Comparison of ENCODE assay signal across 3 fruit fly cellular contexts in the genomic region with DNA sequence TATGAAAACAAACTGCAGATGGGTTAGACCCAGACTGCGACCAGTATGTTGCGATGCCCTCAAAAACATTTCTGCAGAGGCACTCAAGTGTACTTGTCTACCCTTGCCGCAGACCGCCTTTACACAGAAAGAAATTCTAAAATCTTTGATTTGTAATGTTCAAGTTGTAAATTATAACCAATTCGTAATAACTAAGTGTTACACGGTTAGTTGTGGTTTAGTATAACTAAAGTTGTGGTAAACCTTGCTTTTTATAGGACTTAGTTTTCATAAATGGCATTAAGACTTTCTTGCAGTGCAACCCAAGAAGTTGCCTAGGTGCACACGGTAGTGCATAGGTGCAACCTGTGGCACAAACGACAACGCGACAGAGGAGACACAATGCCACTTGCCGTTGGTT.
TF ChIP-seq lines count a peak whose summit lies in the region.

No protein-coding gene starts in this region.

- no peak for TF ChIP-seq CTCF in whole organism, embryonic (GFP tag; optimal IDR thresholded peaks at IDR 0.05; lab: Kevin White, UChicago)

TF ChIP-seq in whole organism, embryonic, 481 proteins besides CTCF, POLR2A, EP300 and RAD21:
- TF ChIP-seq zen (tag; optimal IDR thresholded peaks at IDR 0.05; lab: Kevin White, UChicago) (peak; percentile 12), Trl (optimal IDR thresholded peaks at IDR 0.05; lab: Kevin White, UChicago) (no peak), Trl (GFP tag; optimal IDR thresholded peaks at IDR 0.05; lab: Kevin White, UChicago) (no peak), bsh (GFP tag; optimal IDR thresholded peaks at IDR 0.05; lab: Kevin White, UChicago) (peak in 1 of 2 experiments; percentile 67), CG1603 (tag; optimal IDR thresholded peaks at IDR 0.05; lab: Kevin White, UChicago) (peak; percentile 1), jing (GFP tag; optimal IDR thresholded peaks at IDR 0.05; lab: Kevin White, UChicago) (no peak), CG9727 (GFP tag; optimal IDR thresholded peaks at IDR 0.05; lab: Kevin White, UChicago) (peak; percentile 13), salm (tag; optimal IDR thresholded peaks at IDR 0.05; lab: Kevin White, UChicago) (no peak), Drgx (GFP tag; IDR thresholded peaks at IDR 0.05; lab: Robert Waterston, UW) (peak; percentile 76), ranshi (GFP tag; IDR thresholded peaks at IDR 0.05; lab: Robert Waterston, UW) (peak; percentile 19; the same call in 1 of the 2 replicates), nom (GFP tag; optimal IDR thresholded peaks at IDR 0.05; lab: Kevin White, UChicago) (peak; percentile 64), Xrp1 (GFP tag; IDR thresholded peaks at IDR 0.05; lab: Robert Waterston, UW) (peak; percentile 17; the same call in 1 of the 2 replicates), gem (tag; optimal IDR thresholded peaks at IDR 0.05; lab: Kevin White, UChicago) (peak; percentile 8), CG15073 (GFP tag; optimal IDR thresholded peaks at IDR 0.05; lab: Kevin White, UChicago) (no peak), CG2712 (tag; optimal IDR thresholded peaks at IDR 0.05; lab: Kevin White, UChicago) (peak; percentile 29), dmrt11E (tag; optimal IDR thresholded peaks at IDR 0.05; lab: Kevin White, UChicago) (peak; percentile 48), Dfd (GFP tag; optimal IDR thresholded peaks at IDR 0.05; lab: Kevin White, UChicago) (no peak), tin (GFP tag; optimal IDR thresholded peaks at IDR 0.05; lab: Kevin White, UChicago) (peak; percentile 0), lola (GFP tag; optimal IDR thresholded peaks at IDR 0.05; lab: Kevin White, UChicago) (peak in 1 of 3 experiments; percentile 13), sens (GFP tag; lab: Kevin White, UChicago) (peak; percentile 68), CG6175 (GFP tag; IDR thresholded peaks at IDR 0.05; lab: Robert Waterston, UW) (no peak)

TF ChIP-seq in whole organism, prepupa, 60 proteins besides CTCF, POLR2A, EP300 and RAD21 (continues in another document):
- peak; percentile 75 for TF ChIP-seq Hr4 (GFP tag; optimal IDR thresholded peaks at IDR 0.05; lab: Kevin White, UChicago)
- no peak for TF ChIP-seq fd85E (GFP tag; optimal IDR thresholded peaks at IDR 0.05; lab: Kevin White, UChicago)
- TF ChIP-seq CG34406 (GFP tag; optimal IDR thresholded peaks at IDR 0.05; lab: Kevin White, UChicago), result peak; percentile 36
- TF ChIP-seq CG31627 (GFP tag; optimal IDR thresholded peaks at IDR 0.05; lab: Kevin White, UChicago), result no peak
- peak; percentile 62 for TF ChIP-seq OdsH (GFP tag; optimal IDR thresholded peaks at IDR 0.05; lab: Kevin White, UChicago)
- no peak for TF ChIP-seq Hr39 (GFP tag; optimal IDR thresholded peaks at IDR 0.05; lab: Kevin White, UChicago)
- TF ChIP-seq acj6 (GFP tag; optimal IDR thresholded peaks at IDR 0.05; lab: Kevin White, UChicago), result peak; percentile 73
- peak; percentile 69 to 81 for TF ChIP-seq ss (GFP tag; optimal IDR thresholded peaks at IDR 0.05; lab: Kevin White, UChicago)
- peak; percentile 39; the same call in 1 of the 2 replicates for TF ChIP-seq CG11294 (GFP tag; IDR thresholded peaks at IDR 0.05; lab: Robert Waterston, UW)
- peak; percentile 69 for TF ChIP-seq eg (GFP tag; IDR thresholded peaks at IDR 0.05; lab: Robert Waterston, UW)
- no peak for TF ChIP-seq svp (GFP tag; lab: Kevin White, UChicago)
- TF ChIP-seq CG32006 (GFP tag; optimal IDR thresholded peaks at IDR 0.05; lab: Kevin White, UChicago), result peak; percentile 79
- TF ChIP-seq Sox102F (GFP tag; optimal IDR thresholded peaks at IDR 0.05; lab: Kevin White, UChicago), result no peak
- TF ChIP-seq CG10669 (GFP tag; optimal IDR thresholded peaks at IDR 0.05; lab: Kevin White, UChicago), result peak; percentile 80
- peak; percentile 14 for TF ChIP-seq topi (GFP tag; optimal IDR thresholded peaks at IDR 0.05; lab: Kevin White, UChicago)
- TF ChIP-seq CG4318 (GFP tag; optimal IDR thresholded peaks at IDR 0.05; lab: Kevin White, UChicago), result peak; percentile 56
- TF ChIP-seq fkh (GFP tag; optimal IDR thresholded peaks at IDR 0.05; lab: Kevin White, UChicago), result no peak
- no peak for TF ChIP-seq Ets21C (GFP tag; optimal IDR thresholded peaks at IDR 0.05; lab: Kevin White, UChicago)
- peak; percentile 84 for TF ChIP-seq CG8119 (GFP tag; IDR thresholded peaks at IDR 0.05; lab: Robert Waterston, UW)
- TF ChIP-seq CG6163 (GFP tag; IDR thresholded peaks at IDR 0.05; lab: Robert Waterston, UW), result peak; percentile 86
- TF ChIP-seq esn (GFP tag; optimal IDR thresholded peaks at IDR 0.05; lab: Kevin White, UChicago), result peak; percentile 17
- TF ChIP-seq pdm3 (GFP tag; optimal IDR thresholded peaks at IDR 0.05; lab: Kevin White, UChicago), result peak; percentile 73
- TF ChIP-seq Met (GFP tag; optimal IDR thresholded peaks at IDR 0.05; lab: Kevin White, UChicago), result peak; percentile 9
- TF ChIP-seq Eip78C (GFP tag; lab: Kevin White, UChicago), result peak; percentile 94
- peak; percentile 80 for TF ChIP-seq dsx (GFP tag; optimal IDR thresholded peaks at IDR 0.05; lab: Kevin White, UChicago; ENCODE audit: poor library complexity, severe bottlenecking)
- TF ChIP-seq CG1621 (tag; optimal IDR thresholded peaks at IDR 0.05; lab: Kevin White, UChicago), result peak; percentile 80
- TF ChIP-seq CG9139 (GFP tag; optimal IDR thresholded peaks at IDR 0.05; lab: Kevin White, UChicago), result peak; percentile 59
- TF ChIP-seq Sox14 (GFP tag; optimal IDR thresholded peaks at IDR 0.05; lab: Kevin White, UChicago), result peak; percentile 66
- peak; percentile 29 for TF ChIP-seq CG16779 (tag; optimal IDR thresholded peaks at IDR 0.05; lab: Kevin White, UChicago)
- peak; percentile 68 for TF ChIP-seq Lpt (GFP tag; optimal IDR thresholded peaks at IDR 0.05; lab: Kevin White, UChicago)
- TF ChIP-seq net (GFP tag; optimal IDR thresholded peaks at IDR 0.05; lab: Kevin White, UChicago), result peak; percentile 56
- TF ChIP-seq CG8319 (GFP tag; optimal IDR thresholded peaks at IDR 0.05; lab: Kevin White, UChicago), result peak; percentile 24
- TF ChIP-seq Gug (GFP tag; IDR thresholded peaks at IDR 0.05; lab: Robert Waterston, UW), result peak; percentile 58; the same call in 1 of the 2 replicates
- no peak for TF ChIP-seq Sox15 (GFP tag; optimal IDR thresholded peaks at IDR 0.05; lab: Kevin White, UChicago)

TF ChIP-seq in whole organism, pupa, 21 proteins besides CTCF, POLR2A, EP300 and RAD21:
- peak; percentile 85 for TF ChIP-seq CG14655 (GFP tag; optimal IDR thresholded peaks at IDR 0.05; lab: Kevin White, UChicago)
- peak; percentile 80 for TF ChIP-seq CG9948 (tag; optimal IDR thresholded peaks at IDR 0.05; lab: Kevin White, UChicago)
- peak; percentile 88 for TF ChIP-seq CG17806 (tag; optimal IDR thresholded peaks at IDR 0.05; lab: Kevin White, UChicago)
- peak; percentile 85 for TF ChIP-seq CG8159 (tag; optimal IDR thresholded peaks at IDR 0.05; lab: Kevin White, UChicago)
- TF ChIP-seq CG32121 (GFP tag; IDR thresholded peaks at IDR 0.05; lab: Robert Waterston, UW), result peak; percentile 39; the same call in 1 of the 2 replicates
- TF ChIP-seq fd96Ca (GFP tag; IDR thresholded peaks at IDR 0.05; lab: Robert Waterston, UW), result no peak; the same call in 2 of the 3 replicates
- TF ChIP-seq Snoo (tag; optimal IDR thresholded peaks at IDR 0.05; lab: Kevin White, UChicago), result no peak
- TF ChIP-seq D1 (tag; optimal IDR thresholded peaks at IDR 0.05; lab: Kevin White, UChicago), result peak; percentile 34
- no peak for TF ChIP-seq rn (GFP tag; IDR thresholded peaks at IDR 0.05; lab: Robert Waterston, UW)
- peak; percentile 75 for TF ChIP-seq Pif1A (GFP tag; optimal IDR thresholded peaks at IDR 0.05; lab: Kevin White, UChicago)
- TF ChIP-seq CG4496 (GFP tag; IDR thresholded peaks at IDR 0.05; lab: Robert Waterston, UW), result peak; percentile 84; the same call in 2 of the 3 replicates
- TF ChIP-seq CG15710 (tag; optimal IDR thresholded peaks at IDR 0.05; lab: Kevin White, UChicago), result peak; percentile 78
- peak; percentile 83 for TF ChIP-seq CG8301 (tag; optimal IDR thresholded peaks at IDR 0.05; lab: Kevin White, UChicago)
- TF ChIP-seq EcR (GFP tag; optimal IDR thresholded peaks at IDR 0.05; lab: Kevin White, UChicago), result no peak
- TF ChIP-seq gl (tag; optimal IDR thresholded peaks at IDR 0.05; lab: Kevin White, UChicago), result peak; percentile 74
- TF ChIP-seq CG34367 (tag; optimal IDR thresholded peaks at IDR 0.05; lab: Kevin White, UChicago), result peak; percentile 82
- TF ChIP-seq Pif1B (GFP tag; optimal IDR thresholded peaks at IDR 0.05; lab: Kevin White, UChicago), result peak; percentile 72
- TF ChIP-seq CG13204 (GFP tag; optimal IDR thresholded peaks at IDR 0.05; lab: Kevin White, UChicago), result peak; percentile 55
- no peak for TF ChIP-seq CG10348 (GFP tag; IDR thresholded peaks at IDR 0.05; lab: Robert Waterston, UW)
- TF ChIP-seq Ets98B (GFP tag; IDR thresholded peaks at IDR 0.05; lab: Robert Waterston, UW), result peak; percentile 68
- TF ChIP-seq CG12605 (GFP tag; IDR thresholded peaks at IDR 0.05; lab: Robert Waterston, UW), result peak; percentile 47; the same call in 1 of the 2 replicates
